Worm (Caenorhabditis elegans): Measurements from ENCODE around the gene daf-5.

daf-5 gene

DNA sequence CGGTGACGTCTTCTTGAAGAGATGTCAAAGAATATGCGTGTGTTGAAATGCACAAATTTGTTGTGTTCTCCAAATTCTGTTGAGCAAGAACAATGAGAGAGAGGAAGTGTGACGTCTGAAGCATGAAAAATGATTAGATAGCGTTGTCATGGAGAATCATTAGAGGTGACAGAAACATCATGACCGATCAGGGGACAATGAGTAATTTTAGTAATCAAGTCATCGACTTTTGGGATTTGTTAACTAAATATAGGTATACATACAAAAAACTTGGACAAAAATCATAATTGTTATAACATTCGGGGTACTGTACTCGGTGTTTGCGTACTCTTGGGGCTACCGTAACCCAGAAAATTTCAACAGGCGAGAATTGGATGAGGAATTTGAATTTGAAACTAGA, at the start of gene daf-5:
TSS of gene daf-5 (minus strand) at position 101 of the 400 bp plus-strand sequence.
- no peak for TF ChIP-seq ceh-36 (tag; optimal IDR thresholded peaks at IDR 0.05)
- TF ChIP-seq tbx-37 (GFP tag; conservative IDR thresholded peaks at IDR 0.05): no peak
- no peak for TF ChIP-seq aly-1 (tag; optimal IDR thresholded peaks at IDR 0.05)
- no peak for TF ChIP-seq hmg-4 (GFP tag; optimal IDR thresholded peaks at IDR 0.05)
- TF ChIP-seq flt-1 (GFP tag; IDR thresholded peaks at IDR 0.05): no peak
- TF ChIP-seq ama-1 (optimal IDR thresholded peaks at IDR 0.05): no peak
- no peak for TF ChIP-seq hnd-1 (tag; optimal IDR thresholded peaks at IDR 0.05)
- no peak for TF ChIP-seq tra-4 (tag; optimal IDR thresholded peaks at IDR 0.05)
- TF ChIP-seq sea-1 (GFP tag; conservative IDR thresholded peaks at IDR 0.05): no peak
- TF ChIP-seq tbx-11 (GFP tag; IDR thresholded peaks at IDR 0.05): no peak
- no peak for TF ChIP-seq ets-7 (tag; optimal IDR thresholded peaks at IDR 0.05)
- TF ChIP-seq B0310.2 (tag; optimal IDR thresholded peaks at IDR 0.05): no peak
- TF ChIP-seq pes-1 (GFP tag; IDR thresholded peaks at IDR 0.05): no peak
- no peak for TF ChIP-seq F13C5.2 (tag; optimal IDR thresholded peaks at IDR 0.05)
- no peak for TF ChIP-seq ceh-13 (GFP tag; optimal IDR thresholded peaks at IDR 0.05)
- no peak for TF ChIP-seq scrt-1 (GFP tag; IDR thresholded peaks at IDR 0.05)
- no peak for TF ChIP-seq hmbx-1 (tag; optimal IDR thresholded peaks at IDR 0.05)

DNA sequence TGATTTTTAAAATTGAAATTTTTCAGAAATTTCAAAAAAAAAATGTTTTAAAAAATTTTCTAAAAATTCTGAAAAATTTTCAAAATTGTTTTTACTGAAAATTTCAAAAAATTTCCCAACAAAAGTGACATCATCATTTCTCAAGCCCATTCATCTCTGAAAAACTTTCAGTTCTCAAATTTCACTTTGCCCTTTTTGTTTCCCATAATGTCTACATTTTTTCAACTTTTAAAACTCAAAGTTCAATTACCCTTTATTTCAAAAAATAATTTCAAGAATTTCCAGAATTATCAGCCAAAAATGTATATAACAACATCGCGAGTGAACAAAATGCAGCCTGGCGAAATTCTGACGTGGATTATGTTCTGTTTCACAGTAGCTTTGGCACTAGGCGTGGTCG, 48.9 kb upstream of the daf-5 start, which contains the start of gene bkip-1:
TSS of gene bkip-1 (plus strand) at position 301 of the 400 bp plus-strand sequence.
- TF ChIP-seq ceh-36 (tag; optimal IDR thresholded peaks at IDR 0.05) (no peak), scrt-1 (GFP tag; IDR thresholded peaks at IDR 0.05) (no peak), ceh-13 (GFP tag; optimal IDR thresholded peaks at IDR 0.05) (no peak), tbx-37 (GFP tag; conservative IDR thresholded peaks at IDR 0.05) (no peak), hmg-4 (GFP tag; optimal IDR thresholded peaks at IDR 0.05) (no peak), sea-1 (GFP tag; conservative IDR thresholded peaks at IDR 0.05) (no peak), tbx-11 (GFP tag; IDR thresholded peaks at IDR 0.05) (no peak), F13C5.2 (tag; optimal IDR thresholded peaks at IDR 0.05) (no peak)

DNA sequence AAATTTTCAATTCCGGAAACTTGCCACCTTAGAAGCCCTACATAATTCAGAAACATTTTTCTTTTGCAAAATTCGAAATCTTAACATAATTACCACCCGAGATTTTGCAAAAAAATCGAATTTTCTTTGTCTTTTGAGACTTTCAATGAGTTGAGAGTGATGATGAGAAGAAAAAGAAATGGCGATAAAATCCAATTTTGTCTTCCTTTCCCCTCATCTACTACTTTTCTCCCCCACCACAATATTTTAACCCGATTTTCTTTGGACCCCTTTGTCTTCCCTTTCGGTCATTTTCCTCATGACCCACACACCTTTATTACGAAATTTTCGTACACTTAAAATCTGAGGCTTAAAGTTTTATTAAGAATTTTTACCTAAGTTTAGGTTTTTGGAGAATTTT, 46.2 kb upstream of the daf-5 start:
- TF ChIP-seq B0310.2 (tag; optimal IDR thresholded peaks at IDR 0.05) (no peak), hmbx-1 (tag; optimal IDR thresholded peaks at IDR 0.05) (no peak), flt-1 (GFP tag; IDR thresholded peaks at IDR 0.05) (no peak), tbx-37 (GFP tag; conservative IDR thresholded peaks at IDR 0.05) (no peak), tbx-11 (GFP tag; IDR thresholded peaks at IDR 0.05) (no peak), ets-7 (tag; optimal IDR thresholded peaks at IDR 0.05) (no peak), tra-4 (tag; optimal IDR thresholded peaks at IDR 0.05) (no peak), sea-1 (GFP tag; conservative IDR thresholded peaks at IDR 0.05) (no peak)

DNA sequence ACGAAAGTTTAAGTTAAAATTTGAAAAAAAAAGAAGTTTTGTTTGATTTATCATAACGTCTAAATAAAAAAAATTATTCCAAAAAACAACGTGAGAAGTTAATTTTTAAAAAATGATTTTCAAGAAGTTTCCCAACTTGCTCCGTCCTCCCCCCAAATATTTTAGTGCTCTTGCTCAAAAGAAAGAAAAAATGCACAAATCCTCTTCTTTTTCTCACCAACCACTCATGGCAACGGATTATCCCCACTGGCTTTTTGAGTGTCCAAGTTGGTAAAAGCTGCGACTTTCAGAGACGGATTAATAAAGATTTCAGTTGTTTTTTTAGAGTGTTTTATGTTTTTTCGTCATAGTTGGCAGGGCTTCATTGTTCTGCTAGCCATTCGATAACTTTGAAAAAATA, 45.4 kb upstream of the daf-5 start, which contains the start of gene Y39G8C.2:
TSS of gene Y39G8C.2 (minus strand) at position 101 of the 400 bp plus-strand sequence.
- no peak for TF ChIP-seq hmg-4 (GFP tag; optimal IDR thresholded peaks at IDR 0.05)
- no peak for TF ChIP-seq sea-1 (GFP tag; conservative IDR thresholded peaks at IDR 0.05)
- TF ChIP-seq tra-4 (tag; optimal IDR thresholded peaks at IDR 0.05): no peak
- no peak for TF ChIP-seq hnd-1 (tag; optimal IDR thresholded peaks at IDR 0.05)
- no peak for TF ChIP-seq pes-1 (GFP tag; IDR thresholded peaks at IDR 0.05)
- no peak for TF ChIP-seq tbx-11 (GFP tag; IDR thresholded peaks at IDR 0.05)
- TF ChIP-seq tbx-37 (GFP tag; conservative IDR thresholded peaks at IDR 0.05): no peak
- TF ChIP-seq ama-1 (optimal IDR thresholded peaks at IDR 0.05): no peak
- no peak for TF ChIP-seq ets-7 (tag; optimal IDR thresholded peaks at IDR 0.05)
- no peak for TF ChIP-seq scrt-1 (GFP tag; IDR thresholded peaks at IDR 0.05)
- no peak for TF ChIP-seq hmbx-1 (tag; optimal IDR thresholded peaks at IDR 0.05)
- no peak for TF ChIP-seq flt-1 (GFP tag; IDR thresholded peaks at IDR 0.05)
- no peak for TF ChIP-seq aly-1 (tag; optimal IDR thresholded peaks at IDR 0.05)
- TF ChIP-seq ceh-36 (tag; optimal IDR thresholded peaks at IDR 0.05): no peak
- no peak for TF ChIP-seq ceh-13 (GFP tag; optimal IDR thresholded peaks at IDR 0.05)
- no peak for TF ChIP-seq F13C5.2 (tag; optimal IDR thresholded peaks at IDR 0.05)
- no peak for TF ChIP-seq B0310.2 (tag; optimal IDR thresholded peaks at IDR 0.05)

DNA sequence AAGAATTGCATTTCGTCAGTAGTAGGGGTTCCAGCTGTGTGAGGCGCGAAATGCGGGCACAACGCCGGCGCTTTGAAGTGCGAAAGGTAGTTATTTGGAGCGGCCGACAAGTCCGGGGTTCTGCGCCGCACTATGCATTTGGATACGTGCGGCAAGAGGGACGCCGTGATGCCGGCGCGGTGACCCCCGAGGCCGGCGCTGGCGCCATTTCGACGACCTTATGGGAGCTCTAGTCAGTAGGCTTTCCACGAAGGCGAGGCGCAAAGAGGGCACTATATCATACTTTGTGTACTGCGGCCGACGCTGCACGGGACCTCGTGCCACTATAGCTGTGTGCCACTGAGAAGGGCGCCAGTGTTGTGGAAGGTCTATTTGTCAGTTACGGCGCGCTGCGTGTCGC, 44.7 kb upstream of the daf-5 start:
- TF ChIP-seq scrt-1 (GFP tag; IDR thresholded peaks at IDR 0.05) (no peak), aly-1 (tag; optimal IDR thresholded peaks at IDR 0.05) (peak; percentile 42)

DNA sequence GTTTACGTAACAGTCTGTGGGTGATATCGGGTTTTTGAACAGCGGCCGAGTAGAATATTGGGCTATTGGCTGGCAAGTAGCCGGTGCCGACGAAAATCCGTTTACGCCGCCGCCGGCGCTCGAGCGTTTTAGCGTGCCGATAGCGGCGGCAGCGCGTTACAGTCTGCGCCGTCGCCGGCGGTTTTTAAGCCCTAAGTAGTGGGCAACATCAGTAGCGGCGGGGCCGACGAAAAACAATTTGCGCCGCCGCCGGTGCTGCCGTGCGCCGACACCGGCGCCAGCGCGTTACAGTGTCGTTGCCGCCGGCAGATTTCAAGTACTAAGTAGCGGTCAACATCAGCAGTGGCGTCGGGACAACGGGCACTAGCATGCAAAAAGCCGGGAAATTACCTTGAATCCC, 43.8 kb upstream of the daf-5 start:
- no peak for TF ChIP-seq hmbx-1 (tag; optimal IDR thresholded peaks at IDR 0.05)
- 0 out of 2 replicates have a peak, but pooled peaks have one; percentile 21 for TF ChIP-seq pes-1 (GFP tag; IDR thresholded peaks at IDR 0.05)
- no peak for TF ChIP-seq tbx-11 (GFP tag; IDR thresholded peaks at IDR 0.05)
- TF ChIP-seq scrt-1 (GFP tag; IDR thresholded peaks at IDR 0.05): no peak

DNA sequence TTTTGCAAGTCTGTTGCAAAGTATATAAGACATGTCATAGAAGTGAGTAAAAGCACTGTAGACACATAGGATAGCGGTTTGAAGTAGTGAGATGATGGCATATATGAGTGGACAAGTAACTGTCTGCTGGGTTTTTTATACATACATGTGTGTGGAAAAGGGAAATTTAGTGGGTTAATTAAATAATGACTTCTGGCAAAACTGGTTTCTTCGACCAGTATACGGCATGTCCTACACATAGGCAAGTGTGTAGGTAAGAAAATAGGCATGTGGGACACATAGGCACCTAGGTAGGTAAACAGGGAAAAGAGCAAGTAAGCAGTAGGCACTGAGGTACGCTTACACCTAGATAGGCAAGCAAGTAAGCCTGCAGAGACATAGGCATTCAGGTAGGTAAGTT, 42.5 kb upstream of the daf-5 start, which contains the start of gene col-87:
TSS of gene col-87 (minus strand) at position 101 of the 400 bp plus-strand sequence.
- TF ChIP-seq tbx-37 (GFP tag; conservative IDR thresholded peaks at IDR 0.05) (no peak), hmbx-1 (tag; optimal IDR thresholded peaks at IDR 0.05) (no peak), B0310.2 (tag; optimal IDR thresholded peaks at IDR 0.05) (no peak), aly-1 (tag; optimal IDR thresholded peaks at IDR 0.05) (no peak), hmg-4 (GFP tag; optimal IDR thresholded peaks at IDR 0.05) (no peak), sea-1 (GFP tag; conservative IDR thresholded peaks at IDR 0.05) (no peak), tra-4 (tag; optimal IDR thresholded peaks at IDR 0.05) (no peak), ceh-13 (GFP tag; optimal IDR thresholded peaks at IDR 0.05) (no peak), flt-1 (GFP tag; IDR thresholded peaks at IDR 0.05) (no peak)

DNA sequence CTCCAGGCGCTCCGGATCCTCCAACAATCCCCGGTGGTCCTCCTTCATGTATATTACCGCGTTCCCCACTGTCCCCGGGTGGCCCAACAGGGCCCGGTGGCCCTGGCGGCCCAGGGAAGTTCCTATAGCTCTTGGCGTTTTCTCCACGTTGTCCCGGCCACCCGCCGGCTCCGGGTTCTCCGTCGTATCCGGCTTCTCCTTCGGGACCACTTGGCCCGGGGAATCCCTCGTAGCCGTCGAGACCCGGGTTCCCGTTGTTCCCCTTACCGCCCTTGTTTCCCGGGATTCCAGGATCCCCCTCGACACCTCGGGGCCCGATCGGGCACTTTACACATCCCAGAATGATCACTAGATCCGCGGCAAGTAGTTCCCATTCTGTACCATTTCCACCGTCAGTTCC, 39.1 kb upstream of the daf-5 start:
- no peak for TF ChIP-seq B0310.2 (tag; optimal IDR thresholded peaks at IDR 0.05)
- no peak for TF ChIP-seq ceh-36 (tag; optimal IDR thresholded peaks at IDR 0.05)
- no peak for TF ChIP-seq ama-1 (optimal IDR thresholded peaks at IDR 0.05)
- no peak for TF ChIP-seq F13C5.2 (tag; optimal IDR thresholded peaks at IDR 0.05)
- no peak for TF ChIP-seq hnd-1 (tag; optimal IDR thresholded peaks at IDR 0.05)
- no peak for TF ChIP-seq sea-1 (GFP tag; conservative IDR thresholded peaks at IDR 0.05)
- no peak for TF ChIP-seq hmbx-1 (tag; optimal IDR thresholded peaks at IDR 0.05)
- no peak for TF ChIP-seq hmg-4 (GFP tag; optimal IDR thresholded peaks at IDR 0.05)
- no peak for TF ChIP-seq ets-7 (tag; optimal IDR thresholded peaks at IDR 0.05)
- TF ChIP-seq pes-1 (GFP tag; IDR thresholded peaks at IDR 0.05): no peak
- TF ChIP-seq flt-1 (GFP tag; IDR thresholded peaks at IDR 0.05): no peak

All from whole organism, early embryonic.